Worm (Caenorhabditis elegans) whole organism, L1 larva: ENCODE measurements around the gene clec-243.

Source experiments
- Y116A8C.19 ChIP-seq: sonication (generic microtip); optimal IDR thresholded peaks from 2 replicates; lab custom pipeline; 2016; ENCODE audit warnings: missing compliant biosample characterization, missing genetic modification characterization, borderline replicate concordance
- aha-1 ChIP-seq: fragments of 150-350 bp; optimal IDR thresholded peaks from 2 replicates; lab custom pipeline; 2014; ENCODE audit warnings: missing biosample characterization, missing genetic modification characterization
- ama-1 ChIP-seq: fragments of 150-350 bp; optimal IDR thresholded peaks from 2 replicates; lab custom pipeline; 2014
- ceh-63 ChIP-seq: fragments of 200-800 bp; sonication (Bioruptor generic); optimal IDR thresholded peaks from 2 replicates; lab custom pipeline; 2018; ENCODE audit warnings: mild to moderate bottlenecking, missing genetic modification characterization, missing compliant biosample characterization
- ceh-82 ChIP-seq, 3 experiments: fragments of 150-350 bp in 1 of 3; sonication (generic microtip) in 2 of 3; optimal IDR thresholded peaks; 2 replicates each; lab custom pipeline; 2014 to 2017; ENCODE audit warnings: missing biosample characterization in 3 of 3, missing genetic modification characterization in 3 of 3
- ceh-90 ChIP-seq: sonication (generic microtip); optimal IDR thresholded peaks from 2 replicates; lab custom pipeline; 2016; ENCODE audit warnings: missing genetic modification characterization, missing compliant biosample characterization
- dsc-1 ChIP-seq: sonication (generic microtip); optimal IDR thresholded peaks from 2 replicates; lab custom pipeline; 2016; ENCODE audit warnings: mild to moderate bottlenecking, missing genetic modification characterization, missing compliant biosample characterization
- efl-3 ChIP-seq: fragments of 200-800 bp; sonication (Bioruptor generic); optimal IDR thresholded peaks from 2 replicates; lab custom pipeline; 2018; ENCODE audit warnings: mild to moderate bottlenecking, missing genetic modification characterization, missing compliant biosample characterization
- elt-3 ChIP-seq, 6 experiments: fragments of 150-350 bp in 1 of 6; sonication (generic microtip); optimal IDR thresholded peaks; 2 replicates each; lab custom pipeline; 2017 to 2018; ENCODE audit warnings: missing biosample characterization in 6 of 6, missing genetic modification characterization in 6 of 6, inconsistent platforms in 1 of 6
- fos-1 ChIP-seq: fragments of 150-350 bp; optimal IDR thresholded peaks from 2 replicates; lab custom pipeline; 2014; ENCODE audit warnings: missing biosample characterization, missing genetic modification characterization
- hlh-4 ChIP-seq: sonication (generic microtip); optimal IDR thresholded peaks from 2 replicates; lab custom pipeline; 2016; ENCODE audit warnings: mild to moderate bottlenecking, missing genetic modification characterization, missing compliant biosample characterization
- irx-1 ChIP-seq: sonication (generic microtip); optimal IDR thresholded peaks from 2 replicates; lab custom pipeline; 2016; ENCODE audit warnings: missing genetic modification characterization, missing compliant biosample characterization
- isw-1 ChIP-seq: fragments of 200-800 bp; sonication (Bioruptor generic); IDR thresholded peaks from 2 replicates; pipeline ENCODE4 v1.3.6; 2022; ENCODE audit warnings: missing genetic modification characterization, missing compliant biosample characterization
- lin-13 ChIP-seq: fragments of 150-350 bp; optimal IDR thresholded peaks from 2 replicates; lab custom pipeline; 2014; ENCODE audit warnings: missing biosample characterization, missing genetic modification reagents, missing genetic modification characterization
- lin-14 ChIP-seq: fragments of 200-800 bp; sonication (Bioruptor generic); optimal IDR thresholded peaks from 2 replicates; lab custom pipeline; 2018; ENCODE audit warnings: mild to moderate bottlenecking, missing genetic modification characterization, moderate library complexity, missing compliant biosample characterization
- lin-15B ChIP-seq: fragments of 150-350 bp; sonication (generic microtip); optimal IDR thresholded peaks from 3 replicates; lab custom pipeline; 2014; ENCODE audit warnings: missing biosample characterization, missing genetic modification characterization
- mab-9 ChIP-seq: fragments of 200-800 bp; sonication (Bioruptor generic); IDR thresholded peaks from 2 replicates; pipeline ENCODE4 v1.3.6; 2022; ENCODE audit warnings: missing genetic modification reagents, missing genetic modification characterization, missing compliant biosample characterization
- mdl-1 ChIP-seq, 2 experiments: fragments of 150-350 bp; optimal IDR thresholded peaks; 2 replicates each; lab custom pipeline; 2014 to 2017; ENCODE audit warnings: missing biosample characterization in 2 of 2, missing genetic modification characterization in 2 of 2, inconsistent platforms in 1 of 2
- mep-1 ChIP-seq: fragments of 150-350 bp; optimal IDR thresholded peaks from 2 replicates; lab custom pipeline; 2014; ENCODE audit warnings: missing biosample characterization, missing genetic modification characterization
- nhr-237 ChIP-seq: fragments of 150-350 bp; optimal IDR thresholded peaks from 2 replicates; lab custom pipeline; 2014; ENCODE audit warnings: missing biosample characterization, missing genetic modification characterization
- nhr-76 ChIP-seq: sonication (generic microtip); optimal IDR thresholded peaks from 2 replicates; lab custom pipeline; 2017; ENCODE audit warnings: missing biosample characterization, missing genetic modification characterization
- nhr-77 ChIP-seq: fragments of 150-350 bp; optimal IDR thresholded peaks from 2 replicates; lab custom pipeline; 2014; ENCODE audit warnings: missing biosample characterization, missing genetic modification characterization
- nhr-84 ChIP-seq: sonication (generic microtip); optimal IDR thresholded peaks from 2 replicates; lab custom pipeline; 2017; ENCODE audit warnings: missing biosample characterization, missing genetic modification characterization
- nhr-85 ChIP-seq: sonication (generic microtip); peaks from one replicate; lab custom pipeline; 2016; ENCODE audit warnings: missing genetic modification characterization, inconsistent platforms, missing compliant biosample characterization
- nhr-90 ChIP-seq: sonication (generic microtip); optimal IDR thresholded peaks from 2 replicates; lab custom pipeline; 2016; ENCODE audit warnings: mild to moderate bottlenecking, missing genetic modification characterization, missing compliant biosample characterization; ENCODE audit not compliant: poor library complexity
- pag-3 ChIP-seq: sonication (generic microtip); optimal IDR thresholded peaks from 2 replicates; lab custom pipeline; 2017; ENCODE audit warnings: missing genetic modification characterization, mild to moderate bottlenecking, missing compliant biosample characterization, antibody characterized with exemption, borderline replicate concordance; ENCODE audit not compliant: insufficient read depth
- pax-3 ChIP-seq: fragments of 200-800 bp; sonication (Bioruptor generic); optimal IDR thresholded peaks from 2 replicates; lab custom pipeline; 2018; ENCODE audit warnings: mild to moderate bottlenecking, missing genetic modification characterization, moderate library complexity, missing compliant biosample characterization
- pqm-1 ChIP-seq: sonication (generic microtip); optimal IDR thresholded peaks from 3 replicates; lab custom pipeline; 2017; ENCODE audit warnings: missing biosample characterization, missing genetic modification characterization
- skn-1 ChIP-seq: fragments of 150-350 bp; optimal IDR thresholded peaks from 2 replicates; lab custom pipeline; 2014; ENCODE audit warnings: missing biosample characterization, missing genetic modification characterization
- sptf-1 ChIP-seq: fragments of 150-350 bp; optimal IDR thresholded peaks from 2 replicates; lab custom pipeline; 2014; ENCODE audit warnings: missing biosample characterization, missing genetic modification characterization
- swsn-7 ChIP-seq: sonication (generic microtip); optimal IDR thresholded peaks from 2 replicates; lab custom pipeline; 2016; ENCODE audit warnings: missing genetic modification characterization, missing compliant biosample characterization
- tbx-2 ChIP-seq: sonication (generic microtip); optimal IDR thresholded peaks from 2 replicates; lab custom pipeline; 2016; ENCODE audit warnings: missing genetic modification characterization, missing compliant biosample characterization
- unc-130 ChIP-seq: fragments of 150-350 bp; optimal IDR thresholded peaks from 2 replicates; lab custom pipeline; 2017; ENCODE audit warnings: missing biosample characterization, missing genetic modification characterization, inconsistent platforms
- unc-30 ChIP-seq: sonication (generic microtip); optimal IDR thresholded peaks from 2 replicates; lab custom pipeline; 2017; ENCODE audit warnings: missing biosample characterization, missing genetic modification characterization
- unc-62 ChIP-seq: fragments of 150-350 bp; optimal IDR thresholded peaks from 2 replicates; lab custom pipeline; 2014; ENCODE audit warnings: missing biosample characterization, missing genetic modification reagents, missing genetic modification characterization
- unc-86 ChIP-seq: sonication (generic microtip); optimal IDR thresholded peaks from 2 replicates; lab custom pipeline; 2016; ENCODE audit warnings: missing genetic modification characterization, missing compliant biosample characterization
- unc-98 ChIP-seq: fragments of 200-800 bp; sonication (Bioruptor generic); IDR thresholded peaks from 2 replicates; pipeline ENCODE4 v1.3.6; 2022; ENCODE audit warnings: missing genetic modification characterization, missing compliant biosample characterization
- xbp-1 ChIP-seq: sonication (generic microtip); optimal IDR thresholded peaks from 2 replicates; lab custom pipeline; 2016; ENCODE audit warnings: missing genetic modification characterization, missing compliant biosample characterization
- ztf-4 ChIP-seq: fragments of 150-350 bp; optimal IDR thresholded peaks from 2 replicates; lab custom pipeline; 2014; ENCODE audit warnings: missing biosample characterization, missing genetic modification characterization

Gene clec-243

DNA sequence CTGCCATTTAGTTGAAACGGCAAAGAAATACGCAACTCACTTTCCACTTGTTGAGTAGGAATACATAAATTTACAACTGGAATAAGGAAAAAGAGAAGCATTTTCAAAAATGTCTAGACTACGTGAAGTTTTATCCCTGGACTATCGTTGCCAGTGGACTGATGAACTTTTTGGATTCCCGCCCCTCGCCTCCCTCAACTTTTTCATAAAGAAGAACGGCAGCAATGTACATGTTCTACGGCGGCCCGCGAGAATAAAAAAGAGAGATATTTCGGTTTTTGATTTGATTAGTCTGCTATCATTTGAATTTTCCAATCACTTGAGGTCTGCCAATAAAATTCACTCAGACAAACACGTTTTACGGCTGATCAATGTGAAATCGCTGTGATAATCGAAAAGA lies at the start of gene clec-243:
TSS of gene clec-243 (minus strand) at position 101 of the 400 bp plus-strand sequence.
- no peak for TF ChIP-seq dsc-1 (tag; lab: Kevin White, UChicago)

DNA sequence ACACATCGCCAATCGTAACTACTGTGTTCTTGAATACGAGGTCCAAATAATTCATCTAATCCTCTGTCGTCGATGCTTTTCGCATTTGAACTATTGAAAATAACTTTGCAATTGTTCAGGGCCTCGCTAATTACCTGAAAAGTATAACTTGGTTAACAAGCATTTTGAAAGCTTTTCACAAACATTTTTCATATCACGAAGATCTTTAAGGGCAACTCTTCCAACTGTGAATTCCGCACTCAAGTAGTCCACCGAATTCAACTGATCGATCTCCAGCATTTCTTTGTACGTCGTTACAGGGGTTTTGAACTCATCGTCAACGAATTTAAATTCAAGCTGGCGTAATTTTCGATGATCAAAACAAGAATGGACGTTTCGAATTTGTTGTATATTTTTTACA lies 47.6 kb upstream of the clec-243 start:
- no peak for TF ChIP-seq lin-15B
- TF ChIP-seq mdl-1 (tag; optimal IDR thresholded peaks at IDR 0.05; lab: Kevin White, UChicago) = no peak
- TF ChIP-seq elt-3 (tag; optimal IDR thresholded peaks at IDR 0.05; lab: Kevin White, UChicago) = no peak
- no peak for TF ChIP-seq nhr-77 (tag; lab: Kevin White, UChicago)
- TF ChIP-seq efl-3 (GFP tag; lab: Kevin White, UChicago) = no peak
- no peak for TF ChIP-seq mab-9 (GFP tag; lab: Robert Waterston, UW)
- no peak for TF ChIP-seq ceh-63 (GFP tag; lab: Kevin White, UChicago)
- TF ChIP-seq mep-1 (tag; lab: Kevin White, UChicago) = no peak
- no peak for TF ChIP-seq aha-1 (tag; lab: Kevin White, UChicago)
- no peak for TF ChIP-seq unc-62 (GFP tag; lab: Kevin White, UChicago)
- TF ChIP-seq fos-1 (tag; lab: Kevin White, UChicago) = no peak
- no peak for TF ChIP-seq irx-1 (tag; lab: Kevin White, UChicago)
- TF ChIP-seq nhr-85 (tag; lab: Kevin White, UChicago) = no peak
- TF ChIP-seq lin-13 = no peak
- TF ChIP-seq swsn-7 (tag; lab: Kevin White, UChicago) = no peak
- no peak for TF ChIP-seq sptf-1 (tag; lab: Kevin White, UChicago)
- no peak for TF ChIP-seq unc-30

DNA sequence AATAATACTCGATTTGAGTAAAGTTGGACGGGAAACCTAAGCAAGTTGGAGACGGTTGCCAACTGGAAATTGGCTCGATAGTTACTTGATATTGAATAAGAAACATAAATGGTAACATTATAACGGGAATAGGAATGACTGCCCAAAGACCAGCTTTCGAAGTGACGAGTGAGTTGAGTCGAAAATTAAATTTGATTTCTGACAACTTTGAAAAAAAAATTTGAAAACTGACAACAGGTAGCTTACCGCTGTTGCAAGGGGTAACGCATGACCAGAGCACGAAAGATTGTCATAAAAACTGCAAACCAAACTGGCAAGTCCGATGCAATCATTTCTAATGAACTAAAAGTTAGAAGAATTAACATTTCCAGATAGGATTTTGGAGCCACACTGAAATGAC lies 43.9 kb upstream of the clec-243 start:
- TF ChIP-seq nhr-237 (tag; lab: Kevin White, UChicago) (no peak), nhr-84 (tag; lab: Kevin White, UChicago) (no peak), ceh-90 (no peak), ama-1 (lab: Kevin White, UChicago) (no peak), irx-1 (tag; lab: Kevin White, UChicago) (no peak), unc-98 (GFP tag; lab: Robert Waterston, UW) (no peak), Y116A8C.19 (no peak), mdl-1 (tag; optimal IDR thresholded peaks at IDR 0.05; lab: Kevin White, UChicago) (no peak), unc-86 (tag; lab: Kevin White, UChicago) (no peak), lin-14 (GFP tag; lab: Kevin White, UChicago) (no peak), xbp-1 (tag; lab: Kevin White, UChicago) (no peak), lin-13 (no peak), hlh-4 (tag; lab: Kevin White, UChicago) (no peak), isw-1 (GFP tag; lab: Robert Waterston, UW) (no peak), nhr-90 (tag; lab: Kevin White, UChicago) (no peak), nhr-76 (tag; lab: Kevin White, UChicago) (no peak), pqm-1 (tag; lab: Kevin White, UChicago) (no peak), pag-3 (tag; lab: Kevin White, UChicago) (no peak)

DNA sequence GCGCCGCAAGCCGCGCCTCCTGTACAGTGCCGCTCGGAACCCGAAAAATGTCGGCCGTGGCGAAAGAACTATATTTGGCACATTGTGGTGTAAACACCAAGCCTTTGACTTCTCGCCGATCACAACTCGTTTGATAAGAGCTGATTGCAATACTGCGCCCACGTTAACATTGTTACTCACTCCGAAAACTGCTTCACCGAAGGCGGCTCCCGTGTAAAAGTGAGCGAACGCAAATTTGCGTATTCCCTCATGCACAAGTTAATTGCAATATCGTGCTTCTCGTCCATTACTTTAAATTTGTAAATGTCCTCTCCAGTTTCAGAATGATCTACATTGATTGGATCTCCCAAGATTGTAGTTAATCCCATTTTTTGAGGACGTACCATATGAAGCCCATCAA lies 35.3 kb upstream of the clec-243 start:
- TF ChIP-seq ztf-4 (tag; lab: Kevin White, UChicago) (no peak), skn-1 (tag; lab: Kevin White, UChicago) (no peak), pax-3 (tag; lab: Kevin White, UChicago) (no peak), nhr-77 (tag; lab: Kevin White, UChicago) (no peak), unc-130 (tag; lab: Kevin White, UChicago) (no peak), tbx-2 (no peak), ceh-82 (tag; optimal IDR thresholded peaks at IDR 0.05; lab: Kevin White, UChicago) (no peak), swsn-7 (tag; lab: Kevin White, UChicago) (no peak), unc-30 (no peak), pag-3 (tag; lab: Kevin White, UChicago) (no peak), lin-13 (no peak), pqm-1 (tag; lab: Kevin White, UChicago) (no peak), elt-3 (tag; optimal IDR thresholded peaks at IDR 0.05; lab: Kevin White, UChicago) (no peak), mab-9 (GFP tag; lab: Robert Waterston, UW) (no peak)
